Fruit fly (Drosophila melanogaster) whole organism, embryonic: ENCODE measurements around the gene Trxr1.

Source experiments
- Aef1 ChIP-seq: fragments of 200-800 bp; sonication (Bioruptor generic); IDR thresholded peaks from 3 replicates; pipeline ENCODE4 v1.3.6; 2022; ENCODE audit warnings: missing biosample characterization, missing genetic modification characterization
- Blimp-1 ChIP-seq: fragments of 200-800 bp; sonication (Bioruptor generic); optimal IDR thresholded peaks from 3 replicates; lab custom pipeline; 2018; ENCODE audit warnings: missing biosample characterization, missing genetic modification characterization, mild to moderate bottlenecking, moderate library complexity, missing genetic modification reagents
- Bteb2 ChIP-seq: fragments of 200-800 bp; sonication (Bioruptor generic); optimal IDR thresholded peaks from 2 replicates; lab custom pipeline; 2016; ENCODE audit warnings: missing biosample characterization, missing genetic modification characterization
- CG10543 ChIP-seq: fragments of 200-800 bp; sonication (Bioruptor generic); optimal IDR thresholded peaks from 3 replicates; lab custom pipeline; 2017; ENCODE audit warnings: missing biosample characterization, mild to moderate bottlenecking, missing genetic modification characterization, moderate library complexity
- CG11504 ChIP-seq: fragments of 200-800 bp; sonication (Bioruptor generic); optimal IDR thresholded peaks from 3 replicates; lab custom pipeline; 2019; ENCODE audit warnings: missing biosample characterization, mild to moderate bottlenecking, missing genetic modification characterization, moderate library complexity
- CG12071 ChIP-seq: fragments of 200-800 bp; sonication (Bioruptor generic); optimal IDR thresholded peaks from 3 replicates; lab custom pipeline; 2018; ENCODE audit warnings: missing biosample characterization, mild to moderate bottlenecking, missing genetic modification characterization
- CG13287 ChIP-seq: fragments of 200-800 bp; sonication (Bioruptor generic); IDR thresholded peaks from 2 replicates; pipeline ENCODE4 v1.3.6; 2022; ENCODE audit warnings: missing biosample characterization, missing genetic modification characterization; ENCODE audit not compliant: partially characterized antibody
- CG13894 ChIP-seq: fragments of 200-800 bp; sonication (Bioruptor generic); optimal IDR thresholded peaks from 3 replicates; lab custom pipeline; 2018; ENCODE audit warnings: missing biosample characterization, mild to moderate bottlenecking, missing genetic modification characterization, moderate library complexity
- CG14441 ChIP-seq: fragments of 200-800 bp; sonication (Bioruptor generic); IDR thresholded peaks from 2 replicates; pipeline ENCODE4 v1.3.6; 2022; ENCODE audit warnings: missing biosample characterization, missing genetic modification characterization
- CG17328 ChIP-seq: fragments of 200-800 bp; sonication (Bioruptor generic); IDR thresholded peaks from 2 replicates; pipeline ENCODE4 v1.3.6; 2022; ENCODE audit warnings: missing biosample characterization, missing genetic modification characterization
- CG1792 ChIP-seq: fragments of 200-800 bp; sonication (Bioruptor generic); optimal IDR thresholded peaks from 2 replicates; lab custom pipeline; 2016; ENCODE audit warnings: missing biosample characterization, missing genetic modification characterization
- CG18599 ChIP-seq: fragments of 200-800 bp; sonication (Bioruptor generic); optimal IDR thresholded peaks from 3 replicates; lab custom pipeline; 2017; ENCODE audit warnings: missing biosample characterization, missing genetic modification characterization, mild to moderate bottlenecking, moderate library complexity, missing genetic modification reagents
- CG2889 ChIP-seq: fragments of 200-800 bp; sonication (Bioruptor generic); IDR thresholded peaks from 3 replicates; pipeline ENCODE4 v1.3.6; 2022; ENCODE audit warnings: missing biosample characterization, missing genetic modification characterization
- CG42726 ChIP-seq: fragments of 200-800 bp; sonication (Bioruptor generic); IDR thresholded peaks from 2 replicates; pipeline ENCODE4 v1.3.6; 2022; ENCODE audit warnings: missing biosample characterization, missing genetic modification characterization; ENCODE audit not compliant: partially characterized antibody
- CG4360 ChIP-seq: fragments of 200-800 bp; sonication (Bioruptor generic); IDR thresholded peaks from 2 replicates; pipeline ENCODE4 v1.3.6; 2022; ENCODE audit warnings: missing biosample characterization, missing genetic modification characterization
- CG6175 ChIP-seq: fragments of 200-800 bp; sonication (Bioruptor generic); IDR thresholded peaks from 3 replicates; pipeline ENCODE4 v1.3.6; 2022; ENCODE audit warnings: missing biosample characterization, missing genetic modification characterization
- CG8478 ChIP-seq: fragments of >200 bp; optimal IDR thresholded peaks from 2 replicates; lab custom pipeline; 2018
- Dbx ChIP-seq: fragments of 200-800 bp; sonication (Bioruptor generic); IDR thresholded peaks from 3 replicates; pipeline ENCODE4 v1.3.6; 2022; ENCODE audit warnings: missing biosample characterization, missing genetic modification characterization
- Drgx ChIP-seq: fragments of 200-800 bp; sonication (Bioruptor generic); IDR thresholded peaks from 2 replicates; pipeline ENCODE4 v1.3.6; 2022; ENCODE audit warnings: missing biosample characterization, missing genetic modification characterization
- Eip74EF ChIP-seq, 2 experiments: fragments of 200-800 bp in 1 of 2; fragments of >200 bp in 1 of 2; sonication (Bioruptor generic) in 1 of 2; optimal IDR thresholded peaks; 2 replicates each; lab custom pipeline; 2017 to 2019; ENCODE audit warnings: missing biosample characterization in 2 of 2, missing genetic modification characterization in 2 of 2, mild to moderate bottlenecking in 1 of 2, moderate library complexity in 1 of 2
- Med ChIP-seq: fragments of 200-800 bp; sonication (Bioruptor generic); peaks from one replicate; lab custom pipeline; 2016; ENCODE audit warnings: missing biosample characterization, missing genetic modification characterization, mild to moderate bottlenecking, inconsistent platforms, moderate library complexity
- NFAT ChIP-seq: fragments of 200-800 bp; sonication (Bioruptor generic); IDR thresholded peaks from 2 replicates; pipeline ENCODE4 v1.3.6; 2022; ENCODE audit warnings: missing biosample characterization, missing genetic modification characterization
- Nf-YC ChIP-seq: fragments of 200-800 bp; optimal IDR thresholded peaks from 3 replicates; lab custom pipeline; 2019; ENCODE audit warnings: missing biosample characterization, mild to moderate bottlenecking, missing genetic modification characterization, moderate library complexity
- Oaz ChIP-seq: fragments of 200-800 bp; sonication (Bioruptor generic); IDR thresholded peaks from 2 replicates; pipeline ENCODE4 v1.3.6; 2022; ENCODE audit warnings: missing biosample characterization, missing genetic modification characterization
- Pdp1 ChIP-seq, 2 experiments: fragments of 200-800 bp; sonication (Bioruptor generic); optimal IDR thresholded peaks; 3 replicates each; lab custom pipeline; 2016; ENCODE audit warnings: missing biosample characterization in 2 of 2, missing genetic modification characterization in 2 of 2, mild to moderate bottlenecking in 1 of 2, moderate library complexity in 1 of 2
- Xbp1 ChIP-seq: fragments of 200-800 bp; sonication (Bioruptor generic); optimal IDR thresholded peaks from 3 replicates; lab custom pipeline; 2016; ENCODE audit warnings: missing biosample characterization, mild to moderate bottlenecking, missing genetic modification characterization
- ac ChIP-seq: fragments of 200-800 bp; sonication (Bioruptor generic); optimal IDR thresholded peaks from 3 replicates; lab custom pipeline; 2017; ENCODE audit warnings: missing biosample characterization, mild to moderate bottlenecking, missing genetic modification characterization
- ap ChIP-seq: fragments of 200-800 bp; sonication (Bioruptor generic); IDR thresholded peaks from 2 replicates; pipeline ENCODE4 v1.3.6; 2022; ENCODE audit warnings: missing biosample characterization, missing genetic modification characterization
- bigmax ChIP-seq: fragments of 200-800 bp; sonication (Bioruptor generic); optimal IDR thresholded peaks from 2 replicates; lab custom pipeline; 2018; ENCODE audit warnings: missing biosample characterization, mild to moderate bottlenecking, missing genetic modification characterization
- cas ChIP-seq: fragments of 200-800 bp; sonication (Bioruptor generic); IDR thresholded peaks from 2 replicates; pipeline ENCODE4 v1.3.6; 2022; ENCODE audit warnings: missing biosample characterization, missing genetic modification characterization
- cg ChIP-seq: fragments of 200-800 bp; sonication (Bioruptor generic); optimal IDR thresholded peaks from 3 replicates; lab custom pipeline; 2019; ENCODE audit warnings: missing biosample characterization, mild to moderate bottlenecking, missing genetic modification characterization, moderate library complexity
- chinmo ChIP-seq: fragments of 200-800 bp; sonication (Bioruptor generic); IDR thresholded peaks from 4 replicates; pipeline ENCODE4 v1.3.6; 2022; ENCODE audit warnings: missing biosample characterization, missing genetic modification characterization; ENCODE audit not compliant: partially characterized antibody
- crol ChIP-seq: fragments of 200-800 bp; sonication (Bioruptor generic); IDR thresholded peaks from 2 replicates; pipeline ENCODE4 v1.3.6; 2022; ENCODE audit warnings: missing biosample characterization, missing genetic modification characterization
- dimm ChIP-seq: fragments of 200-800 bp; sonication (Bioruptor generic); IDR thresholded peaks from 2 replicates; pipeline ENCODE4 v1.3.6; 2022; ENCODE audit warnings: missing biosample characterization, missing genetic modification characterization
- gt ChIP-seq: fragments of 200-800 bp; sonication (Bioruptor generic); IDR thresholded peaks from 2 replicates; pipeline ENCODE4 v1.3.6; 2022; ENCODE audit warnings: missing biosample characterization, missing genetic modification characterization
- kah ChIP-seq: fragments of 200-800 bp; sonication (Bioruptor generic); optimal IDR thresholded peaks from 2 replicates; lab custom pipeline; 2018; ENCODE audit warnings: missing biosample characterization, mild to moderate bottlenecking, missing genetic modification characterization
- knrl ChIP-seq: fragments of 200-800 bp; sonication (Bioruptor generic); IDR thresholded peaks from 3 replicates; pipeline ENCODE4 v1.3.6; 2022; ENCODE audit warnings: missing biosample characterization, missing genetic modification characterization; ENCODE audit not compliant: partially characterized antibody
- lmd ChIP-seq: fragments of 200-800 bp; sonication (Bioruptor generic); IDR thresholded peaks from 2 replicates; pipeline ENCODE4 v1.3.6; 2022; ENCODE audit warnings: missing biosample characterization, missing genetic modification characterization
- nau ChIP-seq: fragments of 200-800 bp; sonication (Bioruptor generic); optimal IDR thresholded peaks from 3 replicates; lab custom pipeline; 2017; ENCODE audit warnings: missing biosample characterization, mild to moderate bottlenecking, missing genetic modification characterization, missing genetic modification reagents
- nerfin-1 ChIP-seq: fragments of 200-800 bp; sonication (Bioruptor generic); optimal IDR thresholded peaks from 3 replicates; lab custom pipeline; 2019; ENCODE audit warnings: missing biosample characterization, mild to moderate bottlenecking, missing genetic modification characterization, moderate library complexity
- nom ChIP-seq: fragments of 200-800 bp; sonication (Bioruptor generic); optimal IDR thresholded peaks from 2 replicates; lab custom pipeline; 2017; ENCODE audit warnings: missing biosample characterization, missing genetic modification characterization, mild to moderate bottlenecking, moderate library complexity, missing genetic modification reagents
- onecut ChIP-seq: fragments of 200-800 bp; sonication (Bioruptor generic); IDR thresholded peaks from 2 replicates; pipeline ENCODE4 v1.3.6; 2022; ENCODE audit warnings: missing biosample characterization, missing genetic modification characterization
- phol ChIP-seq: fragments of 200-800 bp; sonication (Bioruptor generic); optimal IDR thresholded peaks from 3 replicates; lab custom pipeline; 2018; ENCODE audit warnings: missing biosample characterization, mild to moderate bottlenecking, missing genetic modification characterization, moderate library complexity
- pzg ChIP-seq: fragments of 200-800 bp; sonication (Bioruptor generic); optimal IDR thresholded peaks from 3 replicates; lab custom pipeline; 2018; ENCODE audit warnings: missing biosample characterization, mild to moderate bottlenecking, missing genetic modification characterization, moderate library complexity
- sens ChIP-seq: fragments of 200-800 bp; sonication (Bioruptor generic); peaks from one replicate; lab custom pipeline; 2016; ENCODE audit warnings: missing biosample characterization, missing genetic modification characterization
- slbo ChIP-seq: fragments of 200-800 bp; sonication (Bioruptor generic); IDR thresholded peaks from 2 replicates; pipeline ENCODE4 v1.3.6; 2022; ENCODE audit warnings: missing biosample characterization, missing genetic modification characterization
- sqz ChIP-seq: fragments of 200-800 bp; sonication (Bioruptor generic); optimal IDR thresholded peaks from 3 replicates; lab custom pipeline; 2018; ENCODE audit warnings: missing biosample characterization, mild to moderate bottlenecking, missing genetic modification characterization
- vvl ChIP-seq: fragments of 200-800 bp; sonication (Bioruptor generic); IDR thresholded peaks from 2 replicates; pipeline ENCODE4 v1.3.6; 2022; ENCODE audit warnings: missing biosample characterization, missing genetic modification characterization
- wek ChIP-seq: fragments of 200-800 bp; sonication (Bioruptor generic); optimal IDR thresholded peaks from 3 replicates; lab custom pipeline; 2018; ENCODE audit warnings: missing biosample characterization, mild to moderate bottlenecking, missing genetic modification characterization, moderate library complexity

The Trxr1 gene

dm6 chrX:8193017-8193556 lies 49.2 kb upstream of the Trxr1 start (continued):
- TF ChIP-seq ap (GFP tag; lab: Robert Waterston, UW) (no peak), CG10543 (GFP tag; lab: Kevin White, UChicago) (peak; percentile 59), NFAT (GFP tag; lab: Robert Waterston, UW) (peak; percentile 33; the same call in 1 of the 2 replicates), CG8478 (lab: Kevin White, UChicago) (no peak), onecut (GFP tag; lab: Robert Waterston, UW) (peak; percentile 48; the same call in 1 of the 2 replicates), gt (GFP tag; lab: Robert Waterston, UW) (no peak), CG12071 (GFP tag; lab: Kevin White, UChicago) (no peak), CG14441 (GFP tag; lab: Robert Waterston, UW) (peak; percentile 45), knrl (GFP tag; lab: Robert Waterston, UW) (peak; percentile 34; the same call in 1 of the 3 replicates), nerfin-1 (no peak), Oaz (no peak), lmd (GFP tag; lab: Robert Waterston, UW) (0 out of 2 replicates have a peak, but pooled peaks have one; percentile 6), chinmo (GFP tag; lab: Robert Waterston, UW) (peak; percentile 97), Xbp1 (GFP tag; lab: Kevin White, UChicago) (peak; percentile 4), Med (GFP tag; lab: Kevin White, UChicago) (peak; percentile 87), cas (GFP tag; lab: Robert Waterston, UW) (0 out of 2 replicates have a peak, but pooled peaks have one; percentile 30), CG6175 (peak; percentile 85; the same call in 2 of the 3 replicates), phol (no peak), Blimp-1 (GFP tag; lab: Kevin White, UChicago) (peak; percentile 3), ac (GFP tag; lab: Kevin White, UChicago) (no peak), CG13287 (peak; percentile 34; the same call in 1 of the 2 replicates), Drgx (GFP tag; lab: Robert Waterston, UW) (peak; percentile 27; the same call in 1 of the 2 replicates), Pdp1 (GFP tag; optimal IDR thresholded peaks at IDR 0.05; lab: Kevin White, UChicago) (peak in 1 of 2 experiments; percentile 19), CG1792 (GFP tag; lab: Kevin White, UChicago) (no peak), CG42726 (GFP tag; lab: Robert Waterston, UW) (no peak), CG2889 (no peak), CG17328 (GFP tag; lab: Robert Waterston, UW) (peak; percentile 34; the same call in 1 of the 2 replicates), Eip74EF (GFP tag; optimal IDR thresholded peaks at IDR 0.05; lab: Kevin White, UChicago) (peak in 1 of 2 experiments; percentile 29), Dbx (GFP tag; lab: Robert Waterston, UW) (peak; percentile 30; the same call in 1 of the 3 replicates), CG18599 (GFP tag; lab: Kevin White, UChicago) (peak; percentile 43), nom (GFP tag; lab: Kevin White, UChicago) (peak; percentile 38)

dm6 chrX:8194559-8194958 lies 47.8 kb upstream of the Trxr1 start:
- TF ChIP-seq Aef1 (GFP tag; lab: Robert Waterston, UW) (peak; percentile 58), Nf-YC (tag; lab: Kevin White, UChicago) (peak; percentile 25), Bteb2 (GFP tag; lab: Kevin White, UChicago) (no peak), cas (GFP tag; lab: Robert Waterston, UW) (no peak), pzg (no peak), vvl (GFP tag; lab: Robert Waterston, UW) (0 out of 2 replicates have a peak, but pooled peaks have one; percentile 19), sqz (GFP tag; lab: Kevin White, UChicago) (peak; percentile 49), CG11504 (tag; lab: Kevin White, UChicago) (no peak), sens (GFP tag; lab: Kevin White, UChicago) (peak; percentile 29), chinmo (GFP tag; lab: Robert Waterston, UW) (peak; percentile 83; the same call in 3 of the 4 replicates), kah (no peak), wek (no peak), cg (GFP tag; lab: Kevin White, UChicago) (peak; percentile 11), nau (GFP tag; lab: Kevin White, UChicago) (no peak), CG4360 (peak; percentile 80), bigmax (GFP tag; lab: Kevin White, UChicago) (peak; percentile 81), slbo (no peak), dimm (GFP tag; lab: Robert Waterston, UW) (no peak), CG13894 (tag; lab: Kevin White, UChicago) (peak; percentile 49), crol (GFP tag; lab: Robert Waterston, UW) (peak; percentile 43; the same call in 1 of the 2 replicates)
